Fruit fly (Drosophila melanogaster): Measurements from ENCODE around the gene CASK.

dm6 chr3R:21782295-21782922 lies 40.1 kb downstream of the CASK start, which contains the start of gene tsl:
- TF ChIP-seq Myc (optimal IDR thresholded peaks at IDR 0.05) (no peak), psq (GFP tag; optimal IDR thresholded peaks at IDR 0.05) (no peak), Abd-B (GFP tag; optimal IDR thresholded peaks at IDR 0.05) (no peak), HLH106 (tag; optimal IDR thresholded peaks at IDR 0.05) (no peak), CrebA (GFP tag; optimal IDR thresholded peaks at IDR 0.05; ENCODE audit: borderline replicate concordance) (no peak), usp (GFP tag; optimal IDR thresholded peaks at IDR 0.05) (no peak), GATAd (GFP tag; optimal IDR thresholded peaks at IDR 0.05) (no peak), fru (GFP tag; optimal IDR thresholded peaks at IDR 0.05) (no peak), Hr78 (GFP tag; optimal IDR thresholded peaks at IDR 0.05) (no peak), h (GFP tag; optimal IDR thresholded peaks at IDR 0.05) (no peak)

Measured in whole organism, wandering third instar larva.